Worm (Caenorhabditis elegans) whole organism, L4 larva: ENCODE data around the gene D1046.2.

Experiments used
- D1046.2 ChIP-seq: fragments of 200-800 bp; sonication (Bioruptor generic); IDR thresholded peaks from 2 replicates; pipeline ENCODE4 v1.3.6; 2022; ENCODE audit warnings: missing genetic modification characterization, missing compliant biosample characterization
- F44E2.7 ChIP-seq: fragments of 200-800 bp; sonication (Bioruptor generic); IDR thresholded peaks from 2 replicates; pipeline ENCODE4 v2.1.2; 2022; ENCODE audit warnings: missing genetic modification characterization, missing compliant biosample characterization
- F49E8.2 ChIP-seq: sonication (generic microtip); optimal IDR thresholded peaks from 2 replicates; lab custom pipeline; 2016; ENCODE audit warnings: missing compliant biosample characterization, mild to moderate bottlenecking, missing genetic modification characterization, borderline replicate concordance
- R02D3.7 ChIP-seq: fragments of 150-350 bp; sonication (generic microtip); optimal IDR thresholded peaks from 3 replicates; lab custom pipeline; 2014; ENCODE audit warnings: missing biosample characterization, missing genetic modification characterization
- T20F7.1 ChIP-seq: fragments of 200-800 bp; sonication (Bioruptor generic); optimal IDR thresholded peaks from 2 replicates; lab custom pipeline; 2018; ENCODE audit warnings: mild to moderate bottlenecking, missing genetic modification characterization, missing compliant biosample characterization
- Y48G9A.11 ChIP-seq: fragments of 200-800 bp; sonication (Bioruptor generic); IDR thresholded peaks from 2 replicates; pipeline ENCODE4 v1.3.6; 2022; ENCODE audit warnings: missing genetic modification reagents, missing genetic modification characterization, missing compliant biosample characterization
- Y75B8A.6 ChIP-seq: fragments of 200-800 bp; sonication (Bioruptor generic); IDR thresholded peaks from 2 replicates; pipeline ENCODE4 v1.3.6; 2022; ENCODE audit warnings: missing genetic modification reagents, missing genetic modification characterization, missing compliant biosample characterization
- ZK337.2 ChIP-seq: fragments of 200-800 bp; sonication (Bioruptor generic); IDR thresholded peaks from 2 replicates; pipeline ENCODE4 v1.3.6; 2022; ENCODE audit warnings: missing genetic modification reagents, missing genetic modification characterization, missing compliant biosample characterization
- aha-1 ChIP-seq: fragments of 150-350 bp; peaks from one replicate; lab custom pipeline; 2014; ENCODE audit warnings: missing biosample characterization, missing genetic modification characterization
- ceh-20 ChIP-seq: fragments of 200-800 bp; sonication (Bioruptor generic); IDR thresholded peaks from 2 replicates; pipeline ENCODE4 v1.3.6; 2022; ENCODE audit warnings: missing genetic modification reagents, missing genetic modification characterization, missing compliant biosample characterization
- ceh-28 ChIP-seq: fragments of 150-350 bp; optimal IDR thresholded peaks from 2 replicates; lab custom pipeline; 2014; ENCODE audit warnings: missing biosample characterization, missing genetic modification reagents, missing genetic modification characterization
- ces-1 ChIP-seq: fragments of 150-350 bp; sonication (generic microtip); optimal IDR thresholded peaks from 4 replicates; lab custom pipeline; 2014; ENCODE audit warnings: missing biosample characterization, missing genetic modification reagents, missing genetic modification characterization
- dmd-6 ChIP-seq: fragments of 200-800 bp; sonication (Bioruptor generic); IDR thresholded peaks from 2 replicates; pipeline ENCODE4 v1.3.6; 2022; ENCODE audit warnings: missing genetic modification reagents, missing genetic modification characterization, missing compliant biosample characterization
- dmd-9 ChIP-seq: fragments of 200-800 bp; sonication (Bioruptor generic); IDR thresholded peaks from 2 replicates; pipeline ENCODE4 v1.3.6; 2022; ENCODE audit warnings: missing genetic modification reagents, missing genetic modification characterization, missing compliant biosample characterization
- dve-1 ChIP-seq: sonication (generic microtip); optimal IDR thresholded peaks from 2 replicates; lab custom pipeline; 2017; ENCODE audit warnings: antibody characterized with exemption, mild to moderate bottlenecking, missing genetic modification characterization, missing compliant biosample characterization; ENCODE audit not compliant: insufficient read depth
- fos-1 ChIP-seq: fragments of 150-350 bp; optimal IDR thresholded peaks from 2 replicates; lab custom pipeline; 2014; ENCODE audit warnings: missing biosample characterization, missing genetic modification characterization
- hlh-11 ChIP-seq: fragments of 200-800 bp; sonication (Bioruptor generic); optimal IDR thresholded peaks from 2 replicates; lab custom pipeline; 2018; ENCODE audit warnings: mild to moderate bottlenecking, missing genetic modification characterization, missing compliant biosample characterization
- hlh-30 ChIP-seq: sonication (generic microtip); optimal IDR thresholded peaks from 2 replicates; lab custom pipeline; 2017; ENCODE audit warnings: antibody characterized with exemption, mild to moderate bottlenecking, missing genetic modification characterization, missing compliant biosample characterization; ENCODE audit not compliant: insufficient read depth
- hmg-1.1 ChIP-seq: fragments of 200-800 bp; sonication (Bioruptor generic); IDR thresholded peaks from 2 replicates; pipeline ENCODE4 v1.3.6; 2022; ENCODE audit warnings: missing genetic modification reagents, missing genetic modification characterization, missing compliant biosample characterization
- lim-7 ChIP-seq: fragments of 200-800 bp; sonication (Bioruptor generic); IDR thresholded peaks from 2 replicates; pipeline ENCODE4 v1.3.6; 2022; ENCODE audit warnings: missing genetic modification characterization, missing compliant biosample characterization
- lin-38 ChIP-seq: fragments of 200-800 bp; sonication (Bioruptor generic); IDR thresholded peaks from 2 replicates; pipeline ENCODE4 v1.3.6; 2022; ENCODE audit warnings: missing genetic modification reagents, missing genetic modification characterization, missing compliant biosample characterization
- lsy-2 ChIP-seq, 2 experiments: fragments of 150-350 bp in 1 of 2; sonication (generic microtip) in 1 of 2; optimal IDR thresholded peaks; 2 replicates each; lab custom pipeline; 2014 to 2017; ENCODE audit warnings: missing biosample characterization in 2 of 2, missing genetic modification characterization in 2 of 2
- madf-9 ChIP-seq: fragments of 200-800 bp; sonication (Bioruptor generic); conservative IDR thresholded peaks from 2 replicates; pipeline ENCODE4 v1.3.6; 2022; ENCODE audit warnings: missing genetic modification reagents, missing genetic modification characterization, missing compliant biosample characterization
- mdt-29 ChIP-seq: fragments of 200-800 bp; sonication (Bioruptor generic); IDR thresholded peaks from 2 replicates; pipeline ENCODE4 v1.3.6; 2022; ENCODE audit warnings: missing genetic modification reagents, missing genetic modification characterization, missing compliant biosample characterization
- mes-2 ChIP-seq: sonication (generic microtip); optimal IDR thresholded peaks from 2 replicates; lab custom pipeline; 2016; ENCODE audit warnings: missing genotype, mild to moderate bottlenecking, missing genetic modification characterization, missing compliant biosample characterization; ENCODE audit not compliant: poor library complexity, severe bottlenecking
- mxl-2 ChIP-seq: fragments of 200-800 bp; sonication (Bioruptor generic); conservative IDR thresholded peaks from 2 replicates; pipeline ENCODE4 v1.3.6; 2022; ENCODE audit warnings: missing genetic modification reagents, missing genetic modification characterization, missing compliant biosample characterization
- mxl-3 ChIP-seq: fragments of 200-800 bp; sonication (Bioruptor generic); optimal IDR thresholded peaks from 2 replicates; lab custom pipeline; 2018; ENCODE audit warnings: mild to moderate bottlenecking, missing genetic modification characterization, missing compliant biosample characterization
- nhr-10 ChIP-seq: fragments of 150-350 bp; optimal IDR thresholded peaks from 2 replicates; lab custom pipeline; 2014; ENCODE audit warnings: missing biosample characterization, missing genetic modification characterization
- nhr-11 ChIP-seq: fragments of 150-350 bp; optimal IDR thresholded peaks from 2 replicates; lab custom pipeline; 2014; ENCODE audit warnings: missing biosample characterization, missing genetic modification characterization
- nhr-28 ChIP-seq: fragments of 150-350 bp; optimal IDR thresholded peaks from 2 replicates; lab custom pipeline; 2014; ENCODE audit warnings: missing biosample characterization, missing genetic modification characterization
- nhr-42 ChIP-seq: fragments of 200-800 bp; sonication (Bioruptor generic); IDR thresholded peaks from 2 replicates; pipeline ENCODE4 v1.3.6; 2022; ENCODE audit warnings: missing genetic modification characterization, missing compliant biosample characterization
- nhr-77 ChIP-seq: fragments of 150-350 bp; optimal IDR thresholded peaks from 2 replicates; lab custom pipeline; 2014; ENCODE audit warnings: missing biosample characterization, missing genetic modification characterization
- pha-4 ChIP-seq, 2 experiments: fragments of 150-350 bp in 1 of 2; fragments of 200-800 bp in 1 of 2; sonication (Bioruptor generic) in 1 of 2; IDR thresholded peaks in 1 of 2; optimal IDR thresholded peaks in 1 of 2; 2 replicates each; pipeline versions ENCODE4 v1.3.6 to Lab custom; 2014 to 2022; ENCODE audit warnings: missing genetic modification characterization in 2 of 2, missing genetic modification reagents in 2 of 2, missing biosample characterization in 1 of 2, missing compliant biosample characterization in 1 of 2
- php-3 ChIP-seq: fragments of 200-800 bp; sonication (Bioruptor generic); IDR thresholded peaks from 2 replicates; pipeline ENCODE4 v1.3.6; 2022; ENCODE audit warnings: missing genetic modification reagents, missing genetic modification characterization, missing compliant biosample characterization
- pqm-1 ChIP-seq: sonication (generic microtip); optimal IDR thresholded peaks from 2 replicates; lab custom pipeline; 2017; ENCODE audit warnings: missing biosample characterization, missing genetic modification characterization
- rbr-2 ChIP-seq: sonication (generic microtip); optimal IDR thresholded peaks from 2 replicates; lab custom pipeline; 2016; ENCODE audit warnings: missing genotype, missing genetic modification characterization, missing compliant biosample characterization
- sdz-12 ChIP-seq: fragments of 200-800 bp; sonication (Bioruptor generic); optimal IDR thresholded peaks from 2 replicates; lab custom pipeline; 2018; ENCODE audit warnings: mild to moderate bottlenecking, missing genetic modification characterization, missing compliant biosample characterization
- snpc-1.2 ChIP-seq: fragments of 200-800 bp; sonication (Bioruptor generic); IDR thresholded peaks from 2 replicates; pipeline ENCODE4 v1.3.6; 2022; ENCODE audit warnings: missing genetic modification reagents, missing genetic modification characterization, missing compliant biosample characterization
- snpc-4 ChIP-seq: fragments of 150-350 bp; optimal IDR thresholded peaks from 2 replicates; lab custom pipeline; 2014; ENCODE audit warnings: missing biosample characterization, missing genetic modification characterization
- tag-97 ChIP-seq: fragments of 200-800 bp; sonication (Bioruptor generic); IDR thresholded peaks from 2 replicates; pipeline ENCODE4 v1.3.6; 2022; ENCODE audit warnings: missing genetic modification characterization, missing compliant biosample characterization
- unc-130 ChIP-seq: sonication (generic microtip); optimal IDR thresholded peaks from 2 replicates; lab custom pipeline; 2016; ENCODE audit warnings: missing genetic modification reagents, missing genetic modification characterization, missing compliant biosample characterization
- unc-62 ChIP-seq, 3 experiments: fragments of 150-350 bp in 1 of 3; sonication (generic microtip); optimal IDR thresholded peaks in 2 of 3; peaks in 1 of 3; 1 replicate in 1 of 3; 2 replicates in 2 of 3; lab custom pipeline; 2014 to 2017; ENCODE audit warnings: missing biosample characterization in 3 of 3, missing genetic modification characterization in 3 of 3, missing genetic modification reagents in 3 of 3, missing genotype in 1 of 3
- zip-2 ChIP-seq: fragments of 150-350 bp; optimal IDR thresholded peaks from 2 replicates; lab custom pipeline; 2014; ENCODE audit warnings: missing biosample characterization, missing genetic modification characterization

D1046.2 gene

ce11 chrIV:8927093-8927492, 1.2 kb upstream of the D1046.2 start (continued):
- peak in 1 of 2 experiments; percentile 98 for TF ChIP-seq unc-62 (GFP tag; optimal IDR thresholded peaks at IDR 0.05 in 1 of 2; lab: Kevin White, UChicago)
- TF ChIP-seq unc-62 (tag; optimal IDR thresholded peaks at IDR 0.05; lab: Kevin White, UChicago) = no peak
- TF ChIP-seq lim-7 (GFP tag; lab: Robert Waterston, UW) = peak; percentile 98
- TF ChIP-seq T20F7.1 (GFP tag; lab: Kevin White, UChicago) = peak; percentile 93
- no peak for TF ChIP-seq nhr-10
- TF ChIP-seq ZK337.2 (GFP tag; lab: Robert Waterston, UW) = peak; percentile 80
- peak; percentile 77; the same call in 1 of the 2 replicates for TF ChIP-seq nhr-42 (GFP tag; lab: Robert Waterston, UW)
- peak; percentile 92 for TF ChIP-seq madf-9 (GFP tag; lab: Robert Waterston, UW)
- peak; percentile 88 for TF ChIP-seq snpc-1.2 (GFP tag; lab: Robert Waterston, UW)
- TF ChIP-seq F44E2.7 (GFP tag; lab: Robert Waterston, UW) = peak; percentile 95

- TF ChIP-seq R02D3.7 (tag; lab: Kevin White, UChicago) (no peak), aha-1 (tag; lab: Kevin White, UChicago) (peak; percentile 90), D1046.2 (GFP tag; lab: Robert Waterston, UW) (0 out of 2 replicates have a peak, but pooled peaks have one; percentile 55), mxl-2 (no peak)
- TF ChIP-seq, all 104 proteins: peak for 2
Measured at ce11 chrIV:8926511-8926910, 644 bp upstream of the D1046.2 start.

- no peak for TF ChIP-seq sdz-12 (GFP tag; lab: Kevin White, UChicago)
- no peak for TF ChIP-seq fos-1
- TF ChIP-seq dmd-6 = no peak
- TF ChIP-seq unc-62 (GFP tag; optimal IDR thresholded peaks at IDR 0.05 in 1 of 2; lab: Kevin White, UChicago) = no peak
- no peak for TF ChIP-seq unc-62 (tag; optimal IDR thresholded peaks at IDR 0.05; lab: Kevin White, UChicago)
- TF ChIP-seq nhr-10 = no peak
- no peak for TF ChIP-seq pqm-1
- no peak for TF ChIP-seq ces-1 (GFP tag; lab: Kevin White, UChicago)
- TF ChIP-seq tag-97 = no peak
- TF ChIP-seq snpc-4 (tag; lab: Kevin White, UChicago) = no peak
- no peak for TF ChIP-seq dmd-9
- no peak for TF ChIP-seq zip-2 (tag; lab: Kevin White, UChicago)
- TF ChIP-seq unc-130 = no peak
- TF ChIP-seq D1046.2 (GFP tag; lab: Robert Waterston, UW) = no peak
- TF ChIP-seq rbr-2 (tag; lab: Kevin White, UChicago) = no peak
- TF ChIP-seq nhr-11 (tag; lab: Kevin White, UChicago) = no peak
- no peak for TF ChIP-seq ceh-20
- TF ChIP-seq lin-38 (GFP tag; lab: Robert Waterston, UW) = no peak
- no peak for TF ChIP-seq mes-2 (tag; lab: Kevin White, UChicago)
- no peak for TF ChIP-seq Y75B8A.6 (GFP tag; lab: Robert Waterston, UW)
- no peak for TF ChIP-seq php-3
Measured at ce11 chrIV:8924126-8924525, 1.7 kb downstream of the D1046.2 start.

- TF ChIP-seq F49E8.2 = no peak
- peak; percentile 53; the same call in 1 of the 2 replicates for TF ChIP-seq snpc-1.2 (GFP tag; lab: Robert Waterston, UW)
Measured at ce11 chrIV:8923381-8923780, 2.5 kb downstream of the D1046.2 start.

ce11 chrIV:8921956-8922355, 3.9 kb downstream of the D1046.2 start, which contains the start of gene D1046.16:
Gene D1046.16 (plus strand): TSS chrIV:8922150.
- TF ChIP-seq Y48G9A.11 (GFP tag; lab: Robert Waterston, UW) (no peak), mxl-3 (peak; percentile 53), lsy-2 (tag; optimal IDR thresholded peaks at IDR 0.05; lab: Kevin White, UChicago) (no peak), dve-1 (tag; lab: Kevin White, UChicago) (peak; percentile 19), Y75B8A.6 (GFP tag; lab: Robert Waterston, UW) (no peak), fos-1 (no peak), pha-4 (GFP tag; IDR thresholded peaks at IDR 0.05; lab: Robert Waterston, UW) (no peak), pha-4 (tag; optimal IDR thresholded peaks at IDR 0.05; lab: Kevin White, UChicago) (no peak), nhr-77 (peak; percentile 2), mdt-29 (GFP tag; lab: Robert Waterston, UW) (peak; percentile 41; the same call in 1 of the 2 replicates), ZK337.2 (GFP tag; lab: Robert Waterston, UW) (no peak), nhr-28 (tag; lab: Kevin White, UChicago) (peak; percentile 58), hlh-11 (tag; lab: Kevin White, UChicago) (peak; percentile 39), hmg-1.1 (GFP tag; lab: Robert Waterston, UW) (0 out of 2 replicates have a peak, but pooled peaks have one; percentile 43), ceh-28 (tag; lab: Kevin White, UChicago) (peak; percentile 50), hlh-30 (tag; lab: Kevin White, UChicago) (peak; percentile 3), mes-2 (tag; lab: Kevin White, UChicago) (peak; percentile 56), D1046.2 (GFP tag; lab: Robert Waterston, UW) (peak; percentile 82)
